Worm (Caenorhabditis elegans) whole organism, young adult: ENCODE measurements around the gene T24D8.6.

Source experiments
- F22D6.2 ChIP-seq: sonication (generic microtip); optimal IDR thresholded peaks from 2 replicates; lab custom pipeline; 2016; ENCODE audit warnings: mild to moderate bottlenecking, missing genetic modification characterization, missing compliant biosample characterization
- aptf-2 ChIP-seq: fragments of 200-800 bp; sonication (Bioruptor generic); conservative IDR thresholded peaks from 2 replicates; pipeline ENCODE4 v1.3.6; 2022; ENCODE audit warnings: missing genetic modification reagents, missing genetic modification characterization, missing compliant biosample characterization
- ceh-58 ChIP-seq: fragments of 200-800 bp; sonication (Bioruptor generic); IDR thresholded peaks from 2 replicates; pipeline ENCODE4 v1.3.6; 2022; ENCODE audit warnings: missing genetic modification characterization, missing compliant biosample characterization
- dox-1 ChIP-seq: fragments of 200-800 bp; sonication (Bioruptor generic); IDR thresholded peaks from 2 replicates; pipeline ENCODE4 v1.3.6; 2022; ENCODE audit warnings: missing genetic modification reagents, missing genetic modification characterization, missing compliant biosample characterization
- dpl-1 ChIP-seq: fragments of 150-350 bp; optimal IDR thresholded peaks from 2 replicates; lab custom pipeline; 2014; ENCODE audit warnings: missing biosample characterization, missing genetic modification reagents, missing genetic modification characterization
- gei-17 ChIP-seq: fragments of 200-800 bp; sonication (Bioruptor generic); optimal IDR thresholded peaks from 2 replicates; lab custom pipeline; 2018; ENCODE audit warnings: mild to moderate bottlenecking, missing genetic modification characterization, missing compliant biosample characterization
- nhr-90 ChIP-seq: sonication (generic microtip); optimal IDR thresholded peaks from 2 replicates; lab custom pipeline; 2016; ENCODE audit warnings: missing genotype, mild to moderate bottlenecking, missing genetic modification characterization, missing compliant biosample characterization
- zfh-2 ChIP-seq: fragments of 200-800 bp; sonication (Bioruptor generic); conservative IDR thresholded peaks from 2 replicates; pipeline ENCODE4 v1.3.6; 2022; ENCODE audit warnings: missing genetic modification reagents, missing genetic modification characterization, missing compliant biosample characterization

DNA sequence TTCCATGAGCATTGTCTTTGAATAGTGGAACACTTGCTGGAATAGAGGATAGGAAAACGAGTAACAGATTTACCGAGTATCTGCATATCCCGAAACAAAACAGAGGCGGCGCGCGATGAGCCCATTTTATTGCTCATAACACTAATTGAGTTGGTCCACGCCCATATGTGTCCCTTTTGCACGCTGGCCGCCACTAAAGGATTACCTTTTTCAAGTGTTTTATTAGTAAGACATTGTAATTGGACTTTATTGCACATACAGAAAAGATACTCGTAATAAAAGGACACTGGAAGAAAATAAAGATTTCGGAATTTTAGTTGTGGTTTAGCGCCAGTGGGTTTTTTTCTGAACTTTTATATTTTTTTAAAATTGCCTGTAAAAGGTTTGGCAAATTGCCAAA is 47.5 kb upstream of the T24D8.6 start, which contains the start of gene hlh-15:
- no peak for TF ChIP-seq aptf-2 (GFP tag; lab: Robert Waterston, UW)
- no peak for TF ChIP-seq dpl-1 (GFP tag; lab: Kevin White, UChicago)
- no peak for TF ChIP-seq dox-1 (GFP tag; lab: Robert Waterston, UW)
- no peak for TF ChIP-seq nhr-90 (tag; lab: Kevin White, UChicago)
- TF ChIP-seq F22D6.2 (tag; lab: Kevin White, UChicago), result no peak
- TF ChIP-seq ceh-58 (GFP tag; lab: Robert Waterston, UW), result no peak
- no peak for TF ChIP-seq zfh-2 (GFP tag; lab: Robert Waterston, UW)
- no peak for TF ChIP-seq gei-17 (GFP tag; lab: Kevin White, UChicago)
